Worm (Caenorhabditis elegans) whole organism, early embryonic: ENCODE data around the gene K10B4.3.

Experiments used
- B0310.2 ChIP-seq: sonication (generic microtip); optimal IDR thresholded peaks from 2 replicates; lab custom pipeline; 2016; ENCODE audit warnings: mild to moderate bottlenecking, missing genetic modification characterization, missing compliant biosample characterization
- F13C5.2 ChIP-seq: sonication (generic microtip); optimal IDR thresholded peaks from 2 replicates; lab custom pipeline; 2017; ENCODE audit warnings: mild to moderate bottlenecking, missing genetic modification characterization, inconsistent platforms, missing compliant biosample characterization
- aly-1 ChIP-seq: sonication (generic microtip); optimal IDR thresholded peaks from 2 replicates; lab custom pipeline; 2016; ENCODE audit warnings: missing genetic modification characterization, missing compliant biosample characterization
- ceh-13 ChIP-seq: fragments of 200-800 bp; sonication (Bioruptor generic); optimal IDR thresholded peaks from 2 replicates; lab custom pipeline; 2018; ENCODE audit warnings: mild to moderate bottlenecking, missing genetic modification characterization, missing compliant biosample characterization
- ceh-36 ChIP-seq: sonication (generic microtip); optimal IDR thresholded peaks from 2 replicates; lab custom pipeline; 2016; ENCODE audit warnings: missing genetic modification characterization, inconsistent platforms, missing compliant biosample characterization
- ets-7 ChIP-seq: sonication (generic microtip); optimal IDR thresholded peaks from 2 replicates; lab custom pipeline; 2016; ENCODE audit warnings: missing genotype, missing genetic modification characterization, missing compliant biosample characterization
- flt-1 ChIP-seq: fragments of 200-800 bp; sonication (Bioruptor generic); IDR thresholded peaks from 2 replicates; pipeline ENCODE4 v1.3.6; 2022; ENCODE audit warnings: missing genetic modification characterization, missing compliant biosample characterization
- hmbx-1 ChIP-seq: sonication (generic microtip); optimal IDR thresholded peaks from 2 replicates; lab custom pipeline; 2016; ENCODE audit warnings: mild to moderate bottlenecking, missing genetic modification characterization, missing compliant biosample characterization
- hmg-4 ChIP-seq: fragments of 200-800 bp; sonication (Bioruptor generic); optimal IDR thresholded peaks from 2 replicates; lab custom pipeline; 2018; ENCODE audit warnings: mild to moderate bottlenecking, missing genetic modification characterization, missing compliant biosample characterization
- hnd-1 ChIP-seq: sonication (generic microtip); optimal IDR thresholded peaks from 2 replicates; lab custom pipeline; 2016; ENCODE audit warnings: missing genetic modification characterization, missing compliant biosample characterization
- pes-1 ChIP-seq: fragments of 200-800 bp; sonication (Bioruptor generic); IDR thresholded peaks from 2 replicates; pipeline ENCODE4 v1.3.6; 2022; ENCODE audit warnings: missing genetic modification reagents, missing genetic modification characterization, missing compliant biosample characterization
- scrt-1 ChIP-seq: fragments of 200-800 bp; sonication (Bioruptor generic); IDR thresholded peaks from 2 replicates; pipeline ENCODE4 v1.3.6; 2022; ENCODE audit warnings: missing genetic modification characterization, missing compliant biosample characterization
- sea-1 ChIP-seq: fragments of 200-800 bp; sonication (Bioruptor generic); conservative IDR thresholded peaks from 2 replicates; pipeline ENCODE4 v1.3.6; 2022; ENCODE audit warnings: missing genetic modification characterization, missing compliant biosample characterization
- tbx-11 ChIP-seq: fragments of 200-800 bp; sonication (Bioruptor generic); IDR thresholded peaks from 2 replicates; pipeline ENCODE4 v1.3.6; 2022; ENCODE audit warnings: missing genetic modification characterization, missing compliant biosample characterization
- tbx-37 ChIP-seq: fragments of 200-800 bp; sonication (Bioruptor generic); conservative IDR thresholded peaks from 2 replicates; pipeline ENCODE4 v1.3.6; 2022; ENCODE audit warnings: missing genetic modification reagents, missing genetic modification characterization, missing compliant biosample characterization
- tra-4 ChIP-seq: sonication (generic microtip); optimal IDR thresholded peaks from 2 replicates; lab custom pipeline; 2017; ENCODE audit warnings: missing genetic modification characterization, missing compliant biosample characterization

The K10B4.3 gene

DNA sequence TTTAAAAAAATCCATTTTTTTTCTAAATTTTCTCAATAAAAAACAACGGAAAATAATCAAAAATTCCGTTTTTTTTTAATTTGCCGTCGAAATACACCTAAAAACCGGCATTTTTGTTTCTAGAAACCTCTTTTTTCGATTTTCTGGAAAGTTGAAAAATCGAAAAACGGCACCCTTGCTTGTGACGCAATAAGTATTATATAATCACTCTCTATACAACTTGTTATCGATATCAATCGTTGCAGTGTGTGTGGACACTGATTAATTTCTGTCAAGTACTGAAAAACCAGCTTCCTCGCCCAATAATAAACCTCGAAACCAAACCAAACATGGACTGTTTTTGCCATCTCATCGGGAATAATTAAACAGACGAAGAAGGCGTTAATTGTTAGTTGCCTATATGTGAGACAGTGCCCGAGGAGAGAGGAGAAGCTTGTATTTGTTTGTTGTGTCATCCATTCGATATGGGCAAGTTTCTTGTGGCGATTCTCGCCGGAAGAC lies 36.0 kb upstream of the K10B4.3 start:
- TF ChIP-seq tra-4 (no peak), sea-1 (GFP tag; lab: Robert Waterston, UW) (no peak), ceh-36 (tag; lab: Kevin White, UChicago) (no peak), flt-1 (GFP tag; lab: Robert Waterston, UW) (no peak), hnd-1 (tag; lab: Kevin White, UChicago) (no peak), tbx-11 (GFP tag; lab: Robert Waterston, UW) (no peak), aly-1 (tag; lab: Kevin White, UChicago) (no peak), scrt-1 (GFP tag; lab: Robert Waterston, UW) (no peak), B0310.2 (tag; lab: Kevin White, UChicago) (no peak), hmbx-1 (tag; lab: Kevin White, UChicago) (no peak), hmg-4 (no peak), tbx-37 (GFP tag; lab: Robert Waterston, UW) (no peak), pes-1 (GFP tag; lab: Robert Waterston, UW) (no peak)

DNA sequence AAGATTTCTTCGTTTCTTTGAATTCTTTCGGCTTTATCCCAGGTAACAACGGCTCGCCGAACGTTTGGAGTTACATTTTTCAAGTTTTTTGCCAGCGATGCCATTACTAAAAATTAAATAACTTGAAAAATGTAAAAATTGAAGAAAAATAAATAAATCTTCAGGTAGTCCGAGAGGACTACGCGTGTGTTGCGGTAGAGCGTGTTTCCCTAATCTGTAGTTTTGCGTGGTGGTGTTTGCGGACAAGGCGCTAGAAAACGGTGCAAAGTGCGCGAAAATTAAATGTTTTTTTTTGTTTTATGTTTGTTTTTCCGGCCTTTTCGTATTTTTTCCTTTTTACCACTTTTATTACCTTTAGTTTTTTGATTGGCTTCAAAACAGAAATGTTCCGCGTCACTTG lies 34.9 kb upstream of the K10B4.3 start, which contains the start of gene mrpl-28:
Gene mrpl-28 (minus strand): TSS at position 106 of the 400 bp plus-strand sequence.
- no peak for TF ChIP-seq ets-7 (tag; lab: Kevin White, UChicago)
- 0 out of 2 replicates have a peak, but pooled peaks have one; percentile 15 for TF ChIP-seq scrt-1 (GFP tag; lab: Robert Waterston, UW)
- no peak for TF ChIP-seq aly-1 (tag; lab: Kevin White, UChicago)
- no peak for TF ChIP-seq tbx-11 (GFP tag; lab: Robert Waterston, UW)
- no peak for TF ChIP-seq tbx-37 (GFP tag; lab: Robert Waterston, UW)
- no peak for TF ChIP-seq hmbx-1 (tag; lab: Kevin White, UChicago)
- TF ChIP-seq flt-1 (GFP tag; lab: Robert Waterston, UW) = no peak
- TF ChIP-seq sea-1 (GFP tag; lab: Robert Waterston, UW) = 0 out of 2 replicates have a peak, but pooled peaks have one; percentile 42
- no peak for TF ChIP-seq ceh-36 (tag; lab: Kevin White, UChicago)
- peak; percentile 66 for TF ChIP-seq F13C5.2 (tag; lab: Kevin White, UChicago)
- no peak for TF ChIP-seq ceh-13 (GFP tag; lab: Kevin White, UChicago)

DNA sequence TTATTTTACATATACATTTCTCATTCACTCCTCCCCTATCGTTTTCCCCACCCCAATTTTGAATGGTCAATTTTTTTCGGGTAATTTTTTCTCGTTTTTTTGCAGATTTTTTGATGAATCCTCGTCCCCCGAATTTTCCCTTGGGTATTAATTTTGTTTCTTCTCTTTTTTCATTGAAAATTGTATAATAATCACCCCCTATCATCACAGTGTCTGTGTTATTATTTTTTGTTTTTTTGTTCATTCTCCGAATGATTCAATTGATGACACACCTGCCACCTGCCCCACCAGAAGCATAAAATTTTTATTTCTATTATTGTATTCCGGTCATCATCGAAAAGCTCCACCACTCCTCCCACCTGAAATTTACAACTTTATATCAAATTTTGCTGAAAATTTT lies 31.3 kb upstream of the K10B4.3 start, which contains the start of gene T25D3.3:
Gene T25D3.3 (plus strand): TSS at position 301 of the 400 bp plus-strand sequence.
- no peak for TF ChIP-seq hnd-1 (tag; lab: Kevin White, UChicago)
- no peak for TF ChIP-seq F13C5.2 (tag; lab: Kevin White, UChicago)
- TF ChIP-seq sea-1 (GFP tag; lab: Robert Waterston, UW) = no peak
- TF ChIP-seq hmbx-1 (tag; lab: Kevin White, UChicago) = no peak

DNA sequence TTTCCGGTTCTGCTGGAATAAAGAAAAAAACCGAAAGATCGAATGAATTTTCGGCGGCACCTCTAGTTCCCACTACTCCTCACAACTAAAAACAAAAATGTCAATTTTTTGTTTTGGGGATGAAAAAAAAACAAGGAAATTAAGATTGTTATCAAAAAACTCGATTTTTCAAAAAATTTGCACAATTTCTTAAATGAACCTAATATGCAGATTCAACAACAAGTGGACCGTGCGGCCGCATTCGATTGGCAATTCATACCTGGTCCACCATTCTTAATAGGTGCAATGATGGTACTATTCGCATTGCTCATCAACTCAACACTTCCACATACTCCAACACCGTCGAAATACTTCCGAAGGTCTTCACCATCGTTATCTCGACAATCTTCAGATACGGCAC lies 30.5 kb upstream of the K10B4.3 start:
- no peak for TF ChIP-seq tra-4

DNA sequence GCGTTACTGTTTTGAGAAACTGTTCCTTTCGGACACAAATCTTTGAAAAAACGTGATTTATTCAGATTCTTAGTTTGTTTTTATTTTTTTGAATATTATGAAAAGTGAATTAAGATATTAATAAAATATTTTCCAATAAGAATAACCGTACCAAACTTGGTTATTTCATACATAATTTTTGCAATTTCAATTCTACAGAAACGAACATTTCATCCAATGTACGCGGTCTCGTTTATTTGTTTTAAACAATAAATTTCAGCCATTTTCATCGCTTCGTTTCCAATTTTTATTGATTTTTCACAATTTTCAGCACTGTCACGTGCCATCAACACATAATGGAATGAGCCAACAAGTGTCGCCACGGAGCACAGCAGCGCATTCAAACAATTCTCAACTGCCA lies 25.9 kb upstream of the K10B4.3 start, which contains the start of gene T25D3.4:
Gene T25D3.4 (plus strand): TSS at position 301 of the 400 bp plus-strand sequence.
- TF ChIP-seq ceh-13 (GFP tag; lab: Kevin White, UChicago) = no peak
- no peak for TF ChIP-seq tbx-11 (GFP tag; lab: Robert Waterston, UW)
- TF ChIP-seq flt-1 (GFP tag; lab: Robert Waterston, UW) = no peak
- no peak for TF ChIP-seq tbx-37 (GFP tag; lab: Robert Waterston, UW)
- no peak for TF ChIP-seq B0310.2 (tag; lab: Kevin White, UChicago)
- no peak for TF ChIP-seq hmbx-1 (tag; lab: Kevin White, UChicago)
- TF ChIP-seq ceh-36 (tag; lab: Kevin White, UChicago) = no peak
- no peak for TF ChIP-seq sea-1 (GFP tag; lab: Robert Waterston, UW)
- TF ChIP-seq hmg-4 = no peak
- no peak for TF ChIP-seq ets-7 (tag; lab: Kevin White, UChicago)
- TF ChIP-seq F13C5.2 (tag; lab: Kevin White, UChicago) = no peak
- no peak for TF ChIP-seq pes-1 (GFP tag; lab: Robert Waterston, UW)
- TF ChIP-seq tra-4 = no peak
- no peak for TF ChIP-seq aly-1 (tag; lab: Kevin White, UChicago)
- TF ChIP-seq hnd-1 (tag; lab: Kevin White, UChicago) = no peak
- TF ChIP-seq scrt-1 (GFP tag; lab: Robert Waterston, UW) = no peak

DNA sequence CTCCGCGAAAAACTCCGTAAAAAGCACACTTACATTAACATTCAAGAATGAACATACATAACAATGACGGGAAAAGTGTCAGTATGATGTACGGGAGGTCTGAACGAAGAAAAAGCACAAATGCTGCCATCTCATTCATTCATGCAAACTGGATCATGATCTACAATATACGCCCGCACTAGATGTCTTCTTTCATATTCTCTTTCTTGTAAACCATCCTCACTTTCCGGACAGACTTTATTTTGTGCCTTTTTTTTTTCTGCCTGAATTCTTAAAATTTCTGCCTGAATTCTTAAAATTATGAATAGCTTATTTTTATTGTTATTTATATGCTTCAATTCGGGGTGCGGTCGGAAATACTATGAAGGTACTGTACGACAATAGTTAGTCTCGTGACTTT lies 14.1 kb upstream of the K10B4.3 start, which contains the start of gene K10B4.1:
Gene K10B4.1 (plus strand): TSS at position 301 of the 400 bp plus-strand sequence.
- TF ChIP-seq sea-1 (GFP tag; lab: Robert Waterston, UW) (no peak), hnd-1 (tag; lab: Kevin White, UChicago) (no peak), hmbx-1 (tag; lab: Kevin White, UChicago) (no peak), pes-1 (GFP tag; lab: Robert Waterston, UW) (no peak), scrt-1 (GFP tag; lab: Robert Waterston, UW) (no peak), aly-1 (tag; lab: Kevin White, UChicago) (no peak), hmg-4 (no peak), ceh-36 (tag; lab: Kevin White, UChicago) (no peak), flt-1 (GFP tag; lab: Robert Waterston, UW) (no peak), tbx-37 (GFP tag; lab: Robert Waterston, UW) (no peak), tra-4 (no peak), B0310.2 (tag; lab: Kevin White, UChicago) (no peak), ceh-13 (GFP tag; lab: Kevin White, UChicago) (no peak), ets-7 (tag; lab: Kevin White, UChicago) (no peak)

DNA sequence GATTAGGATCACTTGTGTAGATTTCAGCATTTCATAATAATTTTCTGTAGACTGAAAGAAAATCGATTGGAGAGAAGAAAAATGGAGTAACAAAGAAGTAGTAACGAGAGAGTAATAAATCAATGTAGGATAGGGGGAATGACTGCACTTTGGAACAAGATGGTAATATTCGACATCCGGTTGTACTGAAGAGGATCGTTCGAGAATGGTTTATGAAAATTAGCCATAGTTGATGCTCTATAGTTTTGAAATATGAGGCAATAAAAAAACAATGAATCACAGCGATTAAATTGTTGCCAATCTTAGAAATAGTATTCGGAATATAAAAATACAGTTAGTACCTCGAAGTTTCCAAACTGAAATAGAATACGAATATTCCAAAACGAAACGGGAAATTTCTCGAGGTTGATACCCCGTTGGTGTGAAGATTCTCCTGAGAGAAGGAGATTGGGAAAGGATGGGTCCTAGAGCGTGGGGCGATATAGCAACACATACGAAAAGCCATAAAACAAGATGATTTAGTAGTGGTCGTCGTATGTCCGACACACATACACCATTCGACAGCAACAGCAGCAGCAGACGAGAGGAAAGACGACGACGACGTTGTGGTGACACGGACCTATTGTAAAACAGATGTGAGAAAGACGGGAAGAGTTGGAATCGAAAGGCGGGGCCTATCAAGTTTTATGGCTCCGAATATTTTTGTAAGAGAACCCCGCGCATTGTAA lies 12.7 kb upstream of the K10B4.3 start, which contains the start of gene cwn-1:
Gene cwn-1 (minus strand): TSS at position 51 of the 728 bp plus-strand sequence.
- TF ChIP-seq tbx-37 (GFP tag; lab: Robert Waterston, UW) = no peak
- TF ChIP-seq sea-1 (GFP tag; lab: Robert Waterston, UW) = no peak
- no peak for TF ChIP-seq flt-1 (GFP tag; lab: Robert Waterston, UW)
- TF ChIP-seq F13C5.2 (tag; lab: Kevin White, UChicago) = no peak
- no peak for TF ChIP-seq hmg-4
- TF ChIP-seq ceh-36 (tag; lab: Kevin White, UChicago) = no peak
- TF ChIP-seq ets-7 (tag; lab: Kevin White, UChicago) = no peak
- TF ChIP-seq tra-4 = no peak
